Fruit fly (Drosophila melanogaster) whole organism, embryonic: ENCODE data around the gene CG10064.

Source experiments
- ATbp ChIP-seq: fragments of 200-800 bp; sonication (Bioruptor generic); optimal IDR thresholded peaks from 2 replicates; lab custom pipeline; 2017; ENCODE audit warnings: missing biosample characterization, mild to moderate bottlenecking, missing genetic modification characterization, missing genetic modification reagents
- Abd-B ChIP-seq: fragments of 200-800 bp; sonication (Bioruptor generic); optimal IDR thresholded peaks from 2 replicates; lab custom pipeline; 2018; ENCODE audit warnings: missing biosample characterization, mild to moderate bottlenecking, missing genetic modification characterization, moderate library complexity
- Ada2b ChIP-seq: fragments of 200-800 bp; sonication (Bioruptor generic); IDR thresholded peaks from 2 replicates; pipeline ENCODE4 v1.3.6; 2022; ENCODE audit warnings: missing biosample characterization, missing genetic modification characterization
- Atf3 ChIP-seq: fragments of 200-800 bp; sonication (Bioruptor generic); optimal IDR thresholded peaks from 3 replicates; lab custom pipeline; 2016; ENCODE audit warnings: missing biosample characterization, missing genetic modification characterization
- Blimp-1 ChIP-seq: fragments of 200-800 bp; sonication (Bioruptor generic); optimal IDR thresholded peaks from 3 replicates; lab custom pipeline; 2018; ENCODE audit warnings: missing biosample characterization, missing genetic modification characterization, mild to moderate bottlenecking, moderate library complexity, missing genetic modification reagents
- CG10209 ChIP-seq: fragments of 200-800 bp; sonication (Bioruptor generic); optimal IDR thresholded peaks from 3 replicates; lab custom pipeline; 2017; ENCODE audit warnings: missing biosample characterization, mild to moderate bottlenecking, missing genetic modification characterization, missing genetic modification reagents
- CG1024 ChIP-seq: fragments of 200-800 bp; sonication (Bioruptor generic); IDR thresholded peaks from 2 replicates; pipeline ENCODE4 v1.3.6; 2022; ENCODE audit warnings: missing biosample characterization, missing genetic modification characterization
- CG11247 ChIP-seq: fragments of 200-800 bp; sonication (Bioruptor generic); IDR thresholded peaks from 2 replicates; pipeline ENCODE4 v1.3.6; 2022; ENCODE audit warnings: missing biosample characterization, missing genetic modification characterization
- CG12071 ChIP-seq: fragments of 200-800 bp; sonication (Bioruptor generic); optimal IDR thresholded peaks from 3 replicates; lab custom pipeline; 2018; ENCODE audit warnings: missing biosample characterization, mild to moderate bottlenecking, missing genetic modification characterization
- CG17612 ChIP-seq: fragments of 200-800 bp; sonication (Bioruptor generic); IDR thresholded peaks from 2 replicates; pipeline ENCODE4 v1.3.6; 2022; ENCODE audit warnings: missing biosample characterization, missing genetic modification characterization
- CG17802 ChIP-seq: fragments of 200-800 bp; sonication (Bioruptor generic); optimal IDR thresholded peaks from 2 replicates; lab custom pipeline; 2018; ENCODE audit warnings: missing biosample characterization, mild to moderate bottlenecking, missing genetic modification characterization, moderate library complexity
- CG30403 ChIP-seq: fragments of 200-800 bp; sonication (Bioruptor generic); optimal IDR thresholded peaks from 3 replicates; lab custom pipeline; 2016; ENCODE audit warnings: missing biosample characterization, missing genetic modification characterization
- CG34224 ChIP-seq: fragments of 200-800 bp; sonication (Bioruptor generic); IDR thresholded peaks from 3 replicates; pipeline ENCODE4 v1.3.6; 2022; ENCODE audit warnings: missing biosample characterization, missing genetic modification characterization; ENCODE audit not compliant: partially characterized antibody
- CG3995 ChIP-seq: fragments of 200-800 bp; sonication (Bioruptor generic); optimal IDR thresholded peaks from 3 replicates; lab custom pipeline; 2016; ENCODE audit warnings: missing biosample characterization, missing genetic modification characterization
- CG43689 ChIP-seq: fragments of 200-800 bp; sonication (Bioruptor generic); IDR thresholded peaks from 2 replicates; pipeline ENCODE4 v1.3.6; 2022; ENCODE audit warnings: missing biosample characterization, missing genetic modification characterization
- CG6175 ChIP-seq: fragments of 200-800 bp; sonication (Bioruptor generic); IDR thresholded peaks from 3 replicates; pipeline ENCODE4 v1.3.6; 2022; ENCODE audit warnings: missing biosample characterization, missing genetic modification characterization
- CG6683 ChIP-seq: fragments of 200-800 bp; sonication (Bioruptor generic); optimal IDR thresholded peaks from 2 replicates; lab custom pipeline; 2017; ENCODE audit warnings: missing biosample characterization, mild to moderate bottlenecking, missing genetic modification characterization, missing genetic modification reagents
- CG7839 ChIP-seq: fragments of 200-800 bp; sonication (Bioruptor generic); optimal IDR thresholded peaks from 3 replicates; lab custom pipeline; 2018; ENCODE audit warnings: missing biosample characterization, mild to moderate bottlenecking, missing genetic modification characterization, moderate library complexity
- CG8944 ChIP-seq: fragments of 200-800 bp; sonication (Bioruptor generic); optimal IDR thresholded peaks from 3 replicates; lab custom pipeline; 2016; ENCODE audit warnings: missing biosample characterization, missing genetic modification characterization
- CG9609 ChIP-seq: fragments of 200-800 bp; sonication (Bioruptor generic); optimal IDR thresholded peaks from 3 replicates; lab custom pipeline; 2016; ENCODE audit warnings: missing biosample characterization, missing genetic modification characterization
- CrebB ChIP-seq: fragments of 200-800 bp; sonication (Bioruptor generic); optimal IDR thresholded peaks from 3 replicates; lab custom pipeline; 2018; ENCODE audit warnings: missing biosample characterization, mild to moderate bottlenecking, missing genetic modification characterization
- Dp ChIP-seq: fragments of 200-800 bp; sonication (Bioruptor generic); optimal IDR thresholded peaks from 2 replicates; lab custom pipeline; 2018; ENCODE audit warnings: missing biosample characterization, mild to moderate bottlenecking, missing genetic modification characterization, moderate library complexity
- Fer2 ChIP-seq: fragments of 200-800 bp; sonication (Bioruptor generic); optimal IDR thresholded peaks from 2 replicates; lab custom pipeline; 2018; ENCODE audit warnings: missing biosample characterization, mild to moderate bottlenecking, missing genetic modification characterization, moderate library complexity
- HLH3B ChIP-seq: fragments of 200-800 bp; sonication (Bioruptor generic); IDR thresholded peaks from 2 replicates; pipeline ENCODE4 v1.3.6; 2022; ENCODE audit warnings: missing biosample characterization, missing genetic modification characterization
- HLH54F ChIP-seq: fragments of 200-800 bp; sonication (Bioruptor generic); optimal IDR thresholded peaks from 3 replicates; lab custom pipeline; 2016; ENCODE audit warnings: missing biosample characterization, missing genetic modification characterization
- Hey ChIP-seq: fragments of 200-800 bp; sonication (Bioruptor generic); optimal IDR thresholded peaks from 3 replicates; lab custom pipeline; 2018; ENCODE audit warnings: missing biosample characterization, mild to moderate bottlenecking, missing genetic modification characterization
- HmgD ChIP-seq: fragments of 200-800 bp; sonication (Bioruptor generic); optimal IDR thresholded peaks from 3 replicates; lab custom pipeline; 2016; ENCODE audit warnings: missing biosample characterization, missing genetic modification characterization
- Lpt ChIP-seq: fragments of >200 bp; optimal IDR thresholded peaks from 2 replicates; lab custom pipeline; 2018; ENCODE audit warnings: missing biosample characterization, missing genetic modification characterization
- NC2α ChIP-seq: fragments of 200-800 bp; sonication (Bioruptor generic); optimal IDR thresholded peaks from 2 replicates; lab custom pipeline; 2016; ENCODE audit warnings: missing biosample characterization, missing genetic modification characterization
- Sry-β ChIP-seq: fragments of 200-800 bp; sonication (Bioruptor generic); optimal IDR thresholded peaks from 2 replicates; lab custom pipeline; 2018; ENCODE audit warnings: missing biosample characterization, mild to moderate bottlenecking, missing genetic modification characterization, moderate library complexity
- ap ChIP-seq: fragments of 200-800 bp; sonication (Bioruptor generic); IDR thresholded peaks from 2 replicates; pipeline ENCODE4 v1.3.6; 2022; ENCODE audit warnings: missing biosample characterization, missing genetic modification characterization
- ara ChIP-seq: fragments of 200-800 bp; sonication (Bioruptor generic); IDR thresholded peaks from 2 replicates; pipeline ENCODE4 v1.3.6; 2022; ENCODE audit warnings: missing biosample characterization, missing genetic modification characterization
- az2 ChIP-seq: fragments of 200-800 bp; sonication (Bioruptor generic); optimal IDR thresholded peaks from 3 replicates; lab custom pipeline; 2016; ENCODE audit warnings: missing biosample characterization, missing genetic modification characterization
- dan ChIP-seq: fragments of 200-800 bp; sonication (Bioruptor generic); IDR thresholded peaks from 2 replicates; pipeline ENCODE4 v1.3.6; 2022; ENCODE audit warnings: missing biosample characterization, missing genetic modification characterization
- dati ChIP-seq: fragments of 200-800 bp; sonication (Bioruptor generic); IDR thresholded peaks from 2 replicates; pipeline ENCODE4 v1.3.6; 2022; ENCODE audit warnings: missing biosample characterization, missing genetic modification characterization
- fd64A ChIP-seq: fragments of 200-800 bp; sonication (Bioruptor generic); optimal IDR thresholded peaks from 3 replicates; lab custom pipeline; 2018; ENCODE audit warnings: missing biosample characterization, mild to moderate bottlenecking, missing genetic modification characterization
- h ChIP-seq: fragments of >200 bp; optimal IDR thresholded peaks from 2 replicates; lab custom pipeline; 2017
- jumu ChIP-seq: fragments of 200-800 bp; sonication (Bioruptor generic); optimal IDR thresholded peaks from 3 replicates; lab custom pipeline; 2016; ENCODE audit warnings: missing biosample characterization, missing genetic modification characterization
- kay ChIP-seq: fragments of 200-800 bp; sonication (Bioruptor generic); optimal IDR thresholded peaks from 2 replicates; lab custom pipeline; 2016; ENCODE audit warnings: missing biosample characterization, missing genetic modification characterization
- ken ChIP-seq: fragments of 200-800 bp; sonication (Bioruptor generic); IDR thresholded peaks from 3 replicates; pipeline ENCODE4 v1.3.6; 2022; ENCODE audit warnings: missing biosample characterization, missing genetic modification characterization
- luna ChIP-seq: fragments of 200-800 bp; sonication (Bioruptor generic); optimal IDR thresholded peaks from 2 replicates; lab custom pipeline; 2016; ENCODE audit warnings: missing biosample characterization, missing genetic modification characterization
- pb ChIP-seq: fragments of 200-800 bp; sonication (Bioruptor generic); optimal IDR thresholded peaks from 3 replicates; lab custom pipeline; 2016; ENCODE audit warnings: missing biosample characterization, missing genetic modification characterization
- pnt ChIP-seq: fragments of 200-800 bp; sonication (Bioruptor generic); optimal IDR thresholded peaks from 3 replicates; lab custom pipeline; 2016; ENCODE audit warnings: missing biosample characterization, missing genetic modification characterization
- pzg ChIP-seq: fragments of 200-800 bp; sonication (Bioruptor generic); optimal IDR thresholded peaks from 3 replicates; lab custom pipeline; 2018; ENCODE audit warnings: missing biosample characterization, mild to moderate bottlenecking, missing genetic modification characterization, moderate library complexity
- row ChIP-seq: fragments of 200-800 bp; sonication (Bioruptor generic); IDR thresholded peaks from 3 replicates; pipeline ENCODE4 v1.3.6; 2022; ENCODE audit warnings: missing biosample characterization, missing genetic modification characterization
- sd ChIP-seq: fragments of 200-800 bp; sonication (Bioruptor generic); optimal IDR thresholded peaks from 3 replicates; lab custom pipeline; 2018; ENCODE audit warnings: missing biosample characterization, mild to moderate bottlenecking, missing genetic modification characterization, moderate library complexity
- sqz ChIP-seq: fragments of 200-800 bp; sonication (Bioruptor generic); optimal IDR thresholded peaks from 3 replicates; lab custom pipeline; 2018; ENCODE audit warnings: missing biosample characterization, mild to moderate bottlenecking, missing genetic modification characterization
- tx ChIP-seq: fragments of 200-800 bp; sonication (Bioruptor generic); optimal IDR thresholded peaks from 2 replicates; lab custom pipeline; 2016; ENCODE audit warnings: missing biosample characterization, missing genetic modification characterization
- zen2 ChIP-seq: fragments of 200-800 bp; sonication (Bioruptor generic); IDR thresholded peaks from 3 replicates; pipeline ENCODE4 v1.3.6; 2022; ENCODE audit warnings: missing biosample characterization, missing genetic modification characterization; ENCODE audit not compliant: partially characterized antibody
- zfh2 ChIP-seq: fragments of 200-800 bp; sonication (Bioruptor generic); optimal IDR thresholded peaks from 2 replicates; lab custom pipeline; 2016; ENCODE audit warnings: missing biosample characterization, missing genetic modification characterization

Gene CG10064

dm6 chr3L:6988942-6989569 lies 21.4 kb upstream of the CG10064 start (continued):
- 0 out of 2 replicates have a peak, but pooled peaks have one; percentile 29 for TF ChIP-seq dati
- peak; percentile 36 for TF ChIP-seq fd64A (GFP tag; lab: Kevin White, UChicago)
- TF ChIP-seq jumu = peak; percentile 59
- TF ChIP-seq CG30403 (GFP tag; lab: Kevin White, UChicago) = peak; percentile 95
- peak; percentile 98 for TF ChIP-seq CG6175 (GFP tag; lab: Robert Waterston, UW)
- 0 out of 3 replicates have a peak, but pooled peaks have one; percentile 13 for TF ChIP-seq zen2
- peak; percentile 62 for TF ChIP-seq Atf3 (GFP tag; lab: Kevin White, UChicago)
- TF ChIP-seq pzg (GFP tag; lab: Kevin White, UChicago) = no peak
- TF ChIP-seq NC2α (GFP tag; lab: Kevin White, UChicago) = no peak
- peak; percentile 91 for TF ChIP-seq CG6683
- peak; percentile 47 for TF ChIP-seq CG9609
- peak; percentile 52 for TF ChIP-seq CG12071 (GFP tag; lab: Kevin White, UChicago)
- TF ChIP-seq Dp (GFP tag; lab: Kevin White, UChicago) = no peak
- peak; percentile 42; the same call in 1 of the 2 replicates for TF ChIP-seq ap (GFP tag; lab: Robert Waterston, UW)
- TF ChIP-seq ken (GFP tag; lab: Robert Waterston, UW) = 0 out of 3 replicates have a peak, but pooled peaks have one; percentile 33
- TF ChIP-seq kay (GFP tag; lab: Kevin White, UChicago) = peak; percentile 91
- TF ChIP-seq luna (GFP tag; lab: Kevin White, UChicago) = no peak
- peak; percentile 45 for TF ChIP-seq Sry-β (GFP tag; lab: Kevin White, UChicago)
- peak; percentile 65 for TF ChIP-seq Ada2b
- peak; percentile 94 for TF ChIP-seq CG10209 (GFP tag; lab: Kevin White, UChicago)
- peak; percentile 63 for TF ChIP-seq CG8944 (GFP tag; lab: Kevin White, UChicago)
- no peak for TF ChIP-seq HmgD (GFP tag; lab: Kevin White, UChicago)
- peak; percentile 50 for TF ChIP-seq CG3995 (GFP tag; lab: Kevin White, UChicago)
- TF ChIP-seq CG34224 (GFP tag; lab: Robert Waterston, UW) = no peak
- peak; percentile 45; the same call in 1 of the 2 replicates for TF ChIP-seq dan
- no peak for TF ChIP-seq CrebB
- TF ChIP-seq Hey (tag; lab: Kevin White, UChicago) = no peak
- no peak for TF ChIP-seq Lpt (GFP tag; lab: Kevin White, UChicago)
- peak; percentile 37 for TF ChIP-seq tx
- TF ChIP-seq Fer2 = peak; percentile 68
- peak; percentile 37 for TF ChIP-seq CG1024 (GFP tag; lab: Robert Waterston, UW)
- TF ChIP-seq zfh2 (GFP tag; lab: Kevin White, UChicago) = peak; percentile 64
- TF ChIP-seq CG17612 (GFP tag; lab: Robert Waterston, UW) = peak; percentile 52; the same call in 1 of the 2 replicates
- TF ChIP-seq CG7839 (tag; lab: Kevin White, UChicago) = peak; percentile 94
- TF ChIP-seq az2 = peak; percentile 89
- peak; percentile 70 for TF ChIP-seq ara
- peak; percentile 34 for TF ChIP-seq HLH54F (GFP tag; lab: Kevin White, UChicago)
- peak; percentile 95 for TF ChIP-seq Abd-B
- peak; percentile 19 for TF ChIP-seq sd (tag; lab: Kevin White, UChicago)
- TF ChIP-seq sqz (GFP tag; lab: Kevin White, UChicago) = peak; percentile 83
- peak; percentile 34 for TF ChIP-seq CG17802 (tag; lab: Kevin White, UChicago)
- peak; percentile 59 for TF ChIP-seq pb
- TF ChIP-seq HLH3B (GFP tag; lab: Robert Waterston, UW) = peak; percentile 71
- peak; percentile 89 for TF ChIP-seq Blimp-1 (GFP tag; lab: Kevin White, UChicago)
- TF ChIP-seq ATbp (GFP tag; lab: Kevin White, UChicago) = peak; percentile 82
- no peak; the same call in 1 of the 2 replicates for TF ChIP-seq CG43689
- TF ChIP-seq row = peak; percentile 89
- no peak for TF ChIP-seq h (lab: Kevin White, UChicago)
- peak; percentile 68 for TF ChIP-seq CG11247 (GFP tag; lab: Robert Waterston, UW)
- TF ChIP-seq pnt (GFP tag; lab: Kevin White, UChicago) = peak; percentile 74
